Worm (Caenorhabditis elegans): ENCODE results near the gene hmt-1.

Gene hmt-1

DNA sequence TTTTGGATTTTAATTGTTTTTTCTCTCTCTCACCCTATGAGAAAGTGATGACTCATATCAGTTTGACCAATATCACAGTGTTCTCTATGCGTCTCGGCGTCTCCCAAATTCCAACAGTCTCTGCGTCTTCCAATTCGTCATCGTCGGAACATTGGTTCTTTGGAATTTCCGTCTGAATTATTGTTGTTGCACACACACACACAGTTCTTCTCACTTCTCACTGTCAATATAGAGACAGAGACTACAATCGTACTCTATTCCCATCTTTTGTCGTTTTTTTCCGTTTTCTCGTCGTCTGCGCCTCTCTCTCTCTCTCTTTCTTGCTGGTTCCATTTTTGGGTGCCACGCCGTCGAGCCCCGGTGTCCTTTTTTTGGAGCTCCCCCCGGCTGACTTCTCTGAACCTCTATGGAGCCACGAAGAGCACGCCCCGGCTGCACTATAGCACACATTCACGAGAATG lies 49.1 kb downstream of the hmt-1 start:
- TF ChIP-seq cebp-1 (GFP tag; IDR thresholded peaks at IDR 0.05) (peak; percentile 11; the same call in 1 of the 2 replicates), cebp-1 (tag; optimal IDR thresholded peaks at IDR 0.05) (peak; percentile 29), hmg-1.2 (GFP tag; IDR thresholded peaks at IDR 0.05) (peak; percentile 77; the same call in 1 of the 2 replicates), ZK185.1 (tag; optimal IDR thresholded peaks at IDR 0.05; ENCODE audit: poor library complexity, severe bottlenecking) (no peak), madf-3 (GFP tag; IDR thresholded peaks at IDR 0.05) (no peak), madf-6 (GFP tag; IDR thresholded peaks at IDR 0.05) (no peak), nfya-1 (tag; optimal IDR thresholded peaks at IDR 0.05; ENCODE audit: borderline replicate concordance, insufficient read depth) (no peak), ccch-3 (GFP tag; optimal IDR thresholded peaks at IDR 0.05) (no peak), F49E8.2 (tag; optimal IDR thresholded peaks at IDR 0.05; ENCODE audit: insufficient read depth) (no peak), T07F8.4 (tag; optimal IDR thresholded peaks at IDR 0.05) (no peak), attf-5 (GFP tag; optimal IDR thresholded peaks at IDR 0.05) (peak; percentile 39), nhr-80 (tag; optimal IDR thresholded peaks at IDR 0.05) (peak; percentile 34), pha-4 (tag; optimal IDR thresholded peaks at IDR 0.05) (peak; percentile 35), zfh-2 (GFP tag; conservative IDR thresholded peaks at IDR 0.05) (peak; percentile 90), F33H1.4 (GFP tag; IDR thresholded peaks at IDR 0.05) (no peak), egrh-3 (GFP tag; IDR thresholded peaks at IDR 0.05) (no peak), efl-1 (GFP tag; optimal IDR thresholded peaks at IDR 0.05) (no peak), K12H6.12 (tag; optimal IDR thresholded peaks at IDR 0.05) (no peak), tlf-1 (GFP tag; optimal IDR thresholded peaks at IDR 0.05) (no peak), tbp1 (GFP tag; optimal IDR thresholded peaks at IDR 0.05) (peak; percentile 13), dox-1 (GFP tag; IDR thresholded peaks at IDR 0.05) (peak; percentile 21; the same call in 1 of the 2 replicates), gei-17 (GFP tag; optimal IDR thresholded peaks at IDR 0.05) (no peak), lin-40 (tag; optimal IDR thresholded peaks at IDR 0.05) (peak; percentile 32), cebp-2 (GFP tag; IDR thresholded peaks at IDR 0.05) (no peak), rpc-1 (optimal IDR thresholded peaks at IDR 0.05) (no peak), rpc-1 (tag; optimal IDR thresholded peaks at IDR 0.05) (no peak), unc-130 (GFP tag; optimal IDR thresholded peaks at IDR 0.05) (no peak)

DNA sequence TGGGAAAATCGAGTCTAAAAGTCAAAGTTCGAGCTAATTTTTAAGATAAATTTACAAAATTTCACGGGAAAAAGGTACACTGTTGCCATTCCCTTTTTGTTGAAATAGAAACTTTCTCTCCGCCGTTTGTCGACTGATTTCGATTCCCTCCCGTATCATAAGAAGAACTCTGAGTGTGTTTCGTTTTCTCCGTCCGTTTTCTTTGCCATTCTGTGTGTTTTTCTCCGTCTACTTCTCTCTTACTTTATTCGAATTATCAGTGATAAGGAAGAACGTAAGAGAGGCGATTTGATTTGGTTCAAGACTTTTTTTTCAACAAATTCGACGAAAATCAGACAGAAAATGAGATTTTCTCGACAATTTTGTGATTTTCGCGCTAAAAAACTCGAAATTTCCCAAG lies 53.2 kb downstream of the hmt-1 start:
- TF ChIP-seq rpc-1 (optimal IDR thresholded peaks at IDR 0.05) = no peak
- TF ChIP-seq rpc-1 (tag; optimal IDR thresholded peaks at IDR 0.05) = no peak
- TF ChIP-seq attf-3 (GFP tag; conservative IDR thresholded peaks at IDR 0.05) = no peak
- peak; percentile 76 for TF ChIP-seq nhr-80 (tag; optimal IDR thresholded peaks at IDR 0.05)
- TF ChIP-seq cebp-1 (GFP tag; IDR thresholded peaks at IDR 0.05) = no peak
- TF ChIP-seq cebp-1 (tag; optimal IDR thresholded peaks at IDR 0.05) = peak; percentile 2

ce11 chrIII:11045196-11045595 lies 54.6 kb downstream of the hmt-1 start:
- TF ChIP-seq ztf-18 (tag; optimal IDR thresholded peaks at IDR 0.05) (no peak), snpc-3.4 (tag; optimal IDR thresholded peaks at IDR 0.05) (no peak), T07F8.4 (tag; optimal IDR thresholded peaks at IDR 0.05) (no peak), mes-4 (tag; optimal IDR thresholded peaks at IDR 0.05) (no peak), madf-6 (GFP tag; IDR thresholded peaks at IDR 0.05) (no peak), zfh-2 (GFP tag; conservative IDR thresholded peaks at IDR 0.05) (peak; percentile 69)
